Fruit fly (Drosophila melanogaster) whole organism, embryonic: Measurements from ENCODE around the gene glob3.

Experiments used
- Ada2b ChIP-seq: fragments of 200-800 bp; sonication (Bioruptor generic); IDR thresholded peaks from 2 replicates; pipeline ENCODE4 v1.3.6; 2022; ENCODE audit warnings: missing biosample characterization, missing genetic modification characterization
- Adf1 ChIP-seq: fragments of 200-800 bp; sonication (Bioruptor generic); IDR thresholded peaks from 2 replicates; pipeline ENCODE4 v1.3.6; 2022; ENCODE audit warnings: missing biosample characterization, missing genetic modification characterization
- CG10543 ChIP-seq: fragments of 200-800 bp; sonication (Bioruptor generic); optimal IDR thresholded peaks from 3 replicates; lab custom pipeline; 2017; ENCODE audit warnings: missing biosample characterization, mild to moderate bottlenecking, missing genetic modification characterization, moderate library complexity
- CG12744 ChIP-seq: fragments of 200-800 bp; sonication (Bioruptor generic); optimal IDR thresholded peaks from 2 replicates; lab custom pipeline; 2016; ENCODE audit warnings: missing biosample characterization, missing genetic modification characterization
- CG13287 ChIP-seq: fragments of 200-800 bp; sonication (Bioruptor generic); IDR thresholded peaks from 2 replicates; pipeline ENCODE4 v1.3.6; 2022; ENCODE audit warnings: missing biosample characterization, missing genetic modification characterization; ENCODE audit not compliant: partially characterized antibody
- CG14441 ChIP-seq: fragments of 200-800 bp; sonication (Bioruptor generic); IDR thresholded peaks from 2 replicates; pipeline ENCODE4 v1.3.6; 2022; ENCODE audit warnings: missing biosample characterization, missing genetic modification characterization
- CG1529 ChIP-seq: fragments of 200-800 bp; sonication (Bioruptor generic); optimal IDR thresholded peaks from 3 replicates; lab custom pipeline; 2018; ENCODE audit warnings: missing biosample characterization, missing genetic modification characterization
- CG18599 ChIP-seq: fragments of 200-800 bp; sonication (Bioruptor generic); optimal IDR thresholded peaks from 3 replicates; lab custom pipeline; 2017; ENCODE audit warnings: missing biosample characterization, missing genetic modification characterization, mild to moderate bottlenecking, moderate library complexity, missing genetic modification reagents
- CG2120 ChIP-seq: fragments of 200-800 bp; sonication (Bioruptor generic); optimal IDR thresholded peaks from 3 replicates; lab custom pipeline; 2016; ENCODE audit warnings: missing biosample characterization, missing genetic modification characterization
- CG2678 ChIP-seq: fragments of 200-800 bp; sonication (Bioruptor generic); optimal IDR thresholded peaks from 3 replicates; lab custom pipeline; 2019; ENCODE audit warnings: missing biosample characterization, mild to moderate bottlenecking, missing genetic modification characterization, moderate library complexity
- CG34376 ChIP-seq: fragments of 200-800 bp; sonication (Bioruptor generic); optimal IDR thresholded peaks from 2 replicates; lab custom pipeline; 2018; ENCODE audit warnings: missing biosample characterization, mild to moderate bottlenecking, missing genetic modification characterization
- CG34422 ChIP-seq: fragments of 200-800 bp; sonication (Bioruptor generic); IDR thresholded peaks from 3 replicates; pipeline ENCODE4 v1.3.6; 2022; ENCODE audit warnings: missing biosample characterization, missing genetic modification characterization
- CG4282 ChIP-seq: fragments of 200-800 bp; sonication (Bioruptor generic); optimal IDR thresholded peaks from 2 replicates; lab custom pipeline; 2016; ENCODE audit warnings: missing biosample characterization, missing genetic modification characterization
- CG4404 ChIP-seq: fragments of 200-800 bp; sonication (Bioruptor generic); IDR thresholded peaks from 2 replicates; pipeline ENCODE4 v1.3.6; 2022; ENCODE audit warnings: missing biosample characterization, missing genetic modification characterization
- CG7987 ChIP-seq: fragments of 200-800 bp; sonication (Bioruptor generic); optimal IDR thresholded peaks from 2 replicates; lab custom pipeline; 2018; ENCODE audit warnings: missing biosample characterization, mild to moderate bottlenecking, missing genetic modification characterization, moderate library complexity
- CG8290 ChIP-seq, 3 experiments: fragments of 200-800 bp; sonication (Bioruptor generic); optimal IDR thresholded peaks; 2 replicates each; lab custom pipeline; 2016 to 2019; ENCODE audit warnings: missing biosample characterization in 3 of 3, missing genetic modification characterization in 3 of 3, mild to moderate bottlenecking in 2 of 3, moderate library complexity in 1 of 3
- CG8388 ChIP-seq: fragments of 200-800 bp; sonication (Bioruptor generic); optimal IDR thresholded peaks from 2 replicates; lab custom pipeline; 2019; ENCODE audit warnings: missing biosample characterization, mild to moderate bottlenecking, missing genetic modification characterization, moderate library complexity
- D ChIP-seq, 2 experiments: fragments of 200-800 bp in 1 of 2; fragments of >200 bp in 1 of 2; sonication (Bioruptor generic) in 1 of 2; optimal IDR thresholded peaks; 2 replicates in 1 of 2; 3 replicates in 1 of 2; lab custom pipeline; 2017; ENCODE audit warnings: mild to moderate bottlenecking in 1 of 2, missing biosample characterization in 1 of 2, missing genetic modification characterization in 1 of 2, missing genetic modification reagents in 1 of 2
- Dek ChIP-seq: fragments of 200-800 bp; sonication (Bioruptor generic); optimal IDR thresholded peaks from 3 replicates; lab custom pipeline; 2019; ENCODE audit warnings: missing biosample characterization, mild to moderate bottlenecking, missing genetic modification characterization, moderate library complexity
- Elba2 ChIP-seq: fragments of 200-800 bp; sonication (Bioruptor generic); optimal IDR thresholded peaks from 3 replicates; lab custom pipeline; 2016; ENCODE audit warnings: missing biosample characterization, missing genetic modification characterization
- Ets65A ChIP-seq: fragments of 200-800 bp; sonication (Bioruptor generic); peaks from one replicate; lab custom pipeline; 2016; ENCODE audit warnings: missing biosample characterization, missing genetic modification characterization
- Hey ChIP-seq: fragments of 200-800 bp; sonication (Bioruptor generic); optimal IDR thresholded peaks from 3 replicates; lab custom pipeline; 2018; ENCODE audit warnings: missing biosample characterization, mild to moderate bottlenecking, missing genetic modification characterization
- Lhr ChIP-seq: fragments of 200-800 bp; sonication (Bioruptor generic); optimal IDR thresholded peaks from 3 replicates; lab custom pipeline; 2017; ENCODE audit warnings: mild to moderate bottlenecking, missing biosample characterization, missing genetic modification reagents, missing genetic modification characterization
- NFAT ChIP-seq: fragments of 200-800 bp; sonication (Bioruptor generic); IDR thresholded peaks from 2 replicates; pipeline ENCODE4 v1.3.6; 2022; ENCODE audit warnings: missing biosample characterization, missing genetic modification characterization
- Ptx1 ChIP-seq: fragments of 200-800 bp; sonication (Bioruptor generic); IDR thresholded peaks from 2 replicates; pipeline ENCODE4 v1.3.6; 2022; ENCODE audit warnings: missing biosample characterization, missing genetic modification characterization
- Vsx1 ChIP-seq: fragments of 200-800 bp; sonication (Bioruptor generic); optimal IDR thresholded peaks from 2 replicates; lab custom pipeline; 2017; ENCODE audit warnings: missing biosample characterization, mild to moderate bottlenecking, missing genetic modification characterization, missing genetic modification reagents
- al ChIP-seq: fragments of 200-800 bp; sonication (Bioruptor generic); IDR thresholded peaks from 2 replicates; pipeline ENCODE4 v1.3.6; 2022; ENCODE audit warnings: missing biosample characterization, missing genetic modification characterization
- ap ChIP-seq: fragments of 200-800 bp; sonication (Bioruptor generic); IDR thresholded peaks from 2 replicates; pipeline ENCODE4 v1.3.6; 2022; ENCODE audit warnings: missing biosample characterization, missing genetic modification characterization
- cad ChIP-seq: fragments of >200 bp; optimal IDR thresholded peaks from 2 replicates; lab custom pipeline; 2017; ENCODE audit warnings: missing biosample characterization, missing genetic modification characterization
- corto ChIP-seq: fragments of 200-800 bp; sonication (Bioruptor generic); optimal IDR thresholded peaks from 2 replicates; lab custom pipeline; 2016; ENCODE audit warnings: missing biosample characterization, mild to moderate bottlenecking, missing genetic modification characterization, moderate library complexity
- cwo ChIP-seq: fragments of 200-800 bp; sonication (Bioruptor generic); optimal IDR thresholded peaks from 3 replicates; lab custom pipeline; 2017; ENCODE audit warnings: missing biosample characterization, missing genetic modification characterization, mild to moderate bottlenecking, moderate library complexity, missing genetic modification reagents
- exex ChIP-seq: fragments of 200-800 bp; sonication (Bioruptor generic); optimal IDR thresholded peaks from 4 replicates; lab custom pipeline; 2018; ENCODE audit warnings: missing biosample characterization, mild to moderate bottlenecking, missing genetic modification characterization, moderate library complexity
- ftz-f1 ChIP-seq: fragments of 200-800 bp; sonication (Bioruptor generic); optimal IDR thresholded peaks from 2 replicates; lab custom pipeline; 2016; ENCODE audit warnings: missing biosample characterization, missing genetic modification characterization
- grn ChIP-seq: fragments of 200-800 bp; sonication (Bioruptor generic); optimal IDR thresholded peaks from 3 replicates; lab custom pipeline; 2017; ENCODE audit warnings: missing biosample characterization, missing genetic modification characterization
- lola ChIP-seq, 3 experiments: fragments of >200 bp in 2 of 3; fragments of 200-800 bp in 1 of 3; sonication (Bioruptor generic) in 1 of 3; optimal IDR thresholded peaks; 2 replicates each; lab custom pipeline; 2017 to 2019; ENCODE audit warnings: missing biosample characterization in 3 of 3, missing genetic modification characterization in 3 of 3, mild to moderate bottlenecking in 1 of 3, moderate library complexity in 1 of 3
- mld ChIP-seq: fragments of 200-800 bp; sonication (Bioruptor generic); IDR thresholded peaks from 3 replicates; pipeline ENCODE4 v1.3.6; 2022; ENCODE audit warnings: missing biosample characterization, missing genetic modification characterization; ENCODE audit not compliant: partially characterized antibody
- nau ChIP-seq: fragments of 200-800 bp; sonication (Bioruptor generic); optimal IDR thresholded peaks from 3 replicates; lab custom pipeline; 2017; ENCODE audit warnings: missing biosample characterization, mild to moderate bottlenecking, missing genetic modification characterization, missing genetic modification reagents
- onecut ChIP-seq: fragments of 200-800 bp; sonication (Bioruptor generic); IDR thresholded peaks from 2 replicates; pipeline ENCODE4 v1.3.6; 2022; ENCODE audit warnings: missing biosample characterization, missing genetic modification characterization
- pros ChIP-seq: fragments of 200-800 bp; sonication (Bioruptor generic); optimal IDR thresholded peaks from 3 replicates; lab custom pipeline; 2019; ENCODE audit warnings: missing biosample characterization, mild to moderate bottlenecking, missing genetic modification characterization, moderate library complexity
- sug ChIP-seq: fragments of 200-800 bp; optimal IDR thresholded peaks from 2 replicates; lab custom pipeline; 2019; ENCODE audit warnings: missing biosample characterization, mild to moderate bottlenecking, missing genetic modification characterization, moderate library complexity
- tna ChIP-seq: fragments of 200-800 bp; sonication (Bioruptor generic); IDR thresholded peaks from 2 replicates; pipeline ENCODE4 v1.3.6; 2022; ENCODE audit warnings: missing biosample characterization, missing genetic modification characterization; ENCODE audit not compliant: partially characterized antibody
- toy ChIP-seq: fragments of 200-800 bp; sonication (Bioruptor generic); IDR thresholded peaks from 2 replicates; pipeline ENCODE4 v1.3.6; 2022; ENCODE audit warnings: missing biosample characterization, missing genetic modification characterization
- vnd ChIP-seq: fragments of 200-800 bp; sonication (Bioruptor generic); IDR thresholded peaks from 3 replicates; pipeline ENCODE4 v1.3.6; 2022; ENCODE audit warnings: missing biosample characterization, missing genetic modification characterization; ENCODE audit not compliant: partially characterized antibody

glob3 gene

DNA sequence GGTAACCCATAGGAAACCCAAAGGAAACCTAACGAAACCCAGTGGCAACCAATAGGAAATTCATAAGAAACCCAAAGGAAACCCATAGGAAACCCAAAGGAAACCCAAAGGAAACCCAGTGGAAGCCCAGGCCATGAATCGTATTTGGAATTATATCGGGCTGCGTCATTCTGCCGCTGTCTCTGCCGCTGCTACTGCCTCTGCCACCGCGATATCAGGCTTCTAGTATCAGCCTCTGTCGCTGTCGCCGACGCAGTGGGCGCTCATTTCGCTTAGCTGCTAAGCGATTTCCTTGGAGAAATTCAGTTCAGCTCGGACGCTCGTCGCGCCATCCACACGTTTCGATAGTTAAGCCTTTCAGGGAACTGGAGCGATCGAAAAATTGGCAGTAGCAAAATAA lies 1.5 kb downstream of the glob3 start, which contains the start of gene CG1208:
Gene CG1208, plus strand, starts transcription at position 301 of the 400 bp plus-strand sequence.
- TF ChIP-seq sug (tag; lab: Kevin White, UChicago), result peak; percentile 2
- TF ChIP-seq CG4404 (GFP tag; lab: Robert Waterston, UW), result no peak
- TF ChIP-seq NFAT (GFP tag; lab: Robert Waterston, UW), result 0 out of 2 replicates have a peak, but pooled peaks have one; percentile 5
- TF ChIP-seq Adf1 (GFP tag; lab: Robert Waterston, UW), result peak; percentile 86
- no peak for TF ChIP-seq cad (GFP tag; lab: Kevin White, UChicago)
- TF ChIP-seq CG4282, result no peak

DNA sequence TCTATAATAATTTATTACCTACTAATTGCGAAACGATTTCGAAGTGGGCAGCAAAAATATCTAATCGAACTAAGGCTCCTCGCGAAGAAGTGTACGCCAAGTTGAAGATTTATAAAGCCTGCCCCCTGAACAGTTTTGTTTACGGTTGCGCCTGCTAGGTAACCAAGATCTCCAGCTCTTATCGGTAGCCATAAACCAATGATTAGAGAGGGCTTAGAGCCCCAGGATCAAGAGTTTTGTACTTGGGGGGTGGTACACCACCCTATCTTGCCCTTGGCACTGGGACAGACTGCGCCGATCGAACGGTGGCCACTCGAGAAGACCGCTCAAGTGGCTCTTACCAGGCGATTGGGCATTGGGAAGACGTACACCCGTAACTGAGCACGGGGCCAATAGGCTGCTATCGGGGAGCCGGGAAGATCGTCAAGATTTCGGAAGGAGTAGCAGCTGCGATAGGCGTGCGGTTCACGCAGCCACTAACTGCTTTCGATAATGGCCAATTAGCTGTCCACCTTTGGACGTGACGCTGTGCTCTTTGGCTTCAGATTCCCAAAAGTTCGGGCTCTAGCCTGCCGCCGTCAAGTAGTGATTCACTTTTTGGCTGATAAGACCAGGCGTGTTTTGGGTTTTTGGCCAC lies 2.6 kb downstream of the glob3 start:
- TF ChIP-seq CG18599 (GFP tag; lab: Kevin White, UChicago), result peak; percentile 53
- TF ChIP-seq ftz-f1, result peak; percentile 23
- no peak for TF ChIP-seq CG8290 (GFP tag; optimal IDR thresholded peaks at IDR 0.05; lab: Kevin White, UChicago)
- no peak for TF ChIP-seq CG8290 (tag; optimal IDR thresholded peaks at IDR 0.05; lab: Kevin White, UChicago)
- TF ChIP-seq nau (GFP tag; lab: Kevin White, UChicago), result no peak
- peak; percentile 85 for TF ChIP-seq Hey (tag; lab: Kevin White, UChicago)
- TF ChIP-seq tna (GFP tag; lab: Robert Waterston, UW), result no peak
- TF ChIP-seq grn (GFP tag; lab: Kevin White, UChicago), result peak; percentile 75
- peak; percentile 58 for TF ChIP-seq vnd (GFP tag; lab: Robert Waterston, UW)
- no peak for TF ChIP-seq CG1529 (GFP tag; lab: Kevin White, UChicago)
- TF ChIP-seq CG7987 (GFP tag; lab: Kevin White, UChicago), result peak; percentile 49
- peak; percentile 87 for TF ChIP-seq exex (tag; lab: Kevin White, UChicago)
- peak; percentile 6; the same call in 1 of the 2 replicates for TF ChIP-seq Adf1 (GFP tag; lab: Robert Waterston, UW)
- TF ChIP-seq CG8388 (GFP tag; lab: Kevin White, UChicago), result no peak
- TF ChIP-seq Vsx1 (GFP tag; lab: Kevin White, UChicago), result peak; percentile 24
- peak; percentile 70 for TF ChIP-seq cwo
- TF ChIP-seq CG34376, result peak; percentile 86
- TF ChIP-seq NFAT (GFP tag; lab: Robert Waterston, UW), result 0 out of 2 replicates have a peak, but pooled peaks have one; percentile 10
- TF ChIP-seq sug (tag; lab: Kevin White, UChicago), result peak; percentile 96
- TF ChIP-seq CG10543 (GFP tag; lab: Kevin White, UChicago), result peak; percentile 21
- TF ChIP-seq mld, result no peak
- TF ChIP-seq, all 482 proteins: peak for 14

DNA sequence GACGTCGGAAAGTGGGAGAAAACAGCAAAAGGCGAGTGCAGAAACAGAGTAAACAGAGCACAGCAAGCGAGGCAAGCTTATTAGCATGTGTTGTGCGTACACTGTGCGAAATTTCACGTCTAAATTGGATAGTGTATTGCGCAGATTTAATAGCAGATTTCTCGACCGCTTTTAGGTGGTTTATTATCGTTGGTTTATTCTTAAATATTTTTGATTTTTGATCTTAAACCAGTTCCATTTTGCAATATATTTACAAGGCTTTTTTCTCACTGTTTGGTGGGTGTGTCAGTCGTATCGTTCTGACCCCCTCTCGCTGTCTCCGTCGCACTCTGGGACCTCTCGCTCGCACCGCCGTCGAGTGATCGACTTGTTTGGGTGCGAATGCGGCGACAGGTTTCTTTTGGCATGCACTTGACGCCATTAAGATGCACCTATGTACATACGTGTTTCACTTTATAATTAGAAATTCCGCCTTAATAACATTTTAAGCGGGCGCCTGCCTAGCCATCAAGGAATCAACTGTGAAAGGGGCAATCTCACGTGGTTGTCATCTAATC lies 4.2 kb downstream of the glob3 start:
- TF ChIP-seq pros (GFP tag; lab: Kevin White, UChicago), result no peak
- TF ChIP-seq Lhr (GFP tag; lab: Kevin White, UChicago), result no peak
- no peak for TF ChIP-seq CG13287 (GFP tag; lab: Robert Waterston, UW)
- peak; percentile 26; the same call in 1 of the 2 replicates for TF ChIP-seq Ada2b (GFP tag; lab: Robert Waterston, UW)
- TF ChIP-seq CG34422 (GFP tag; lab: Robert Waterston, UW), result 0 out of 3 replicates have a peak, but pooled peaks have one; percentile 18
- no peak for TF ChIP-seq D (optimal IDR thresholded peaks at IDR 0.05; lab: Kevin White, UChicago)
- TF ChIP-seq D (GFP tag; optimal IDR thresholded peaks at IDR 0.05; lab: Kevin White, UChicago), result no peak
- no peak for TF ChIP-seq CG12744 (GFP tag; lab: Kevin White, UChicago)
- no peak for TF ChIP-seq Dek (tag; lab: Kevin White, UChicago)
- no peak for TF ChIP-seq lola (GFP tag; optimal IDR thresholded peaks at IDR 0.05; lab: Kevin White, UChicago)
- TF ChIP-seq al (GFP tag; lab: Robert Waterston, UW), result 0 out of 2 replicates have a peak, but pooled peaks have one; percentile 28
- no peak; the same call in 1 of the 2 replicates for TF ChIP-seq CG14441 (GFP tag; lab: Robert Waterston, UW)
- TF ChIP-seq onecut (GFP tag; lab: Robert Waterston, UW), result no peak
- TF ChIP-seq exex (tag; lab: Kevin White, UChicago), result no peak
- no peak for TF ChIP-seq toy (GFP tag; lab: Robert Waterston, UW)
- peak; percentile 36 for TF ChIP-seq corto (GFP tag; lab: Kevin White, UChicago)
- peak; percentile 15 for TF ChIP-seq CG2678 (tag; lab: Kevin White, UChicago)
- TF ChIP-seq ap (GFP tag; lab: Robert Waterston, UW), result peak; percentile 16; the same call in 1 of the 2 replicates
- peak; percentile 49; the same call in 1 of the 2 replicates for TF ChIP-seq Ptx1 (GFP tag; lab: Robert Waterston, UW)
- TF ChIP-seq Hey (tag; lab: Kevin White, UChicago), result no peak
- TF ChIP-seq CG2120 (GFP tag; lab: Kevin White, UChicago), result peak; percentile 25
- no peak for TF ChIP-seq Elba2 (GFP tag; lab: Kevin White, UChicago)
- TF ChIP-seq Ets65A (GFP tag; lab: Kevin White, UChicago), result peak; percentile 85
